Fruit fly (Drosophila melanogaster) whole organism, embryonic: ENCODE data around the gene CG44000.

Experiments used
- Bgb ChIP-seq: fragments of 200-800 bp; sonication (Bioruptor generic); IDR thresholded peaks from 2 replicates; pipeline ENCODE4 v1.3.6; 2022; ENCODE audit warnings: missing biosample characterization, missing genetic modification characterization; ENCODE audit not compliant: partially characterized antibody
- CG11398 ChIP-seq: fragments of 200-800 bp; sonication (Bioruptor generic); optimal IDR thresholded peaks from 2 replicates; lab custom pipeline; 2016; ENCODE audit warnings: missing biosample characterization, missing genetic modification characterization
- CG11696 ChIP-seq: fragments of 200-800 bp; sonication (Bioruptor generic); IDR thresholded peaks from 2 replicates; pipeline ENCODE4 v1.3.6; 2022; ENCODE audit warnings: missing biosample characterization, missing genetic modification characterization
- CG1233 ChIP-seq: fragments of 200-800 bp; sonication (Bioruptor generic); optimal IDR thresholded peaks from 4 replicates; lab custom pipeline; 2018; ENCODE audit warnings: missing biosample characterization, mild to moderate bottlenecking, missing genetic modification characterization
- CG14014 ChIP-seq: fragments of 200-800 bp; sonication (Bioruptor generic); IDR thresholded peaks from 2 replicates; pipeline ENCODE4 v1.3.6; 2022; ENCODE audit warnings: missing biosample characterization, missing genetic modification characterization
- CG15073 ChIP-seq: fragments of 200-800 bp; sonication (Bioruptor generic); optimal IDR thresholded peaks from 2 replicates; lab custom pipeline; 2016; ENCODE audit warnings: missing biosample characterization, missing genetic modification characterization
- CG15514 ChIP-seq: fragments of 200-800 bp; sonication (Bioruptor generic); optimal IDR thresholded peaks from 3 replicates; lab custom pipeline; 2017; ENCODE audit warnings: missing biosample characterization, missing genetic modification characterization, mild to moderate bottlenecking, moderate library complexity, missing genetic modification reagents
- CG16815 ChIP-seq: fragments of 200-800 bp; sonication (Bioruptor generic); optimal IDR thresholded peaks from 3 replicates; lab custom pipeline; 2017; ENCODE audit warnings: missing biosample characterization, mild to moderate bottlenecking, missing genetic modification characterization
- CG1792 ChIP-seq: fragments of 200-800 bp; sonication (Bioruptor generic); optimal IDR thresholded peaks from 2 replicates; lab custom pipeline; 2016; ENCODE audit warnings: missing biosample characterization, missing genetic modification characterization
- CG2129 ChIP-seq: fragments of 200-800 bp; sonication (Bioruptor generic); IDR thresholded peaks from 2 replicates; pipeline ENCODE4 v1.3.6; 2022; ENCODE audit warnings: missing biosample characterization, missing genetic modification characterization; ENCODE audit not compliant: partially characterized antibody
- CG30403 ChIP-seq: fragments of 200-800 bp; sonication (Bioruptor generic); optimal IDR thresholded peaks from 3 replicates; lab custom pipeline; 2016; ENCODE audit warnings: missing biosample characterization, missing genetic modification characterization
- CG34422 ChIP-seq: fragments of 200-800 bp; sonication (Bioruptor generic); IDR thresholded peaks from 3 replicates; pipeline ENCODE4 v1.3.6; 2022; ENCODE audit warnings: missing biosample characterization, missing genetic modification characterization
- CG3838 ChIP-seq: fragments of 200-800 bp; sonication (Bioruptor generic); optimal IDR thresholded peaks from 3 replicates; lab custom pipeline; 2016; ENCODE audit warnings: missing biosample characterization, missing genetic modification characterization
- CG4282 ChIP-seq: fragments of 200-800 bp; sonication (Bioruptor generic); optimal IDR thresholded peaks from 2 replicates; lab custom pipeline; 2016; ENCODE audit warnings: missing biosample characterization, missing genetic modification characterization
- CG6175 ChIP-seq: fragments of 200-800 bp; sonication (Bioruptor generic); IDR thresholded peaks from 3 replicates; pipeline ENCODE4 v1.3.6; 2022; ENCODE audit warnings: missing biosample characterization, missing genetic modification characterization
- CG7963 ChIP-seq: fragments of 200-800 bp; sonication (Bioruptor generic); IDR thresholded peaks from 3 replicates; pipeline ENCODE4 v1.3.6; 2022; ENCODE audit warnings: missing biosample characterization, missing genetic modification characterization; ENCODE audit not compliant: partially characterized antibody
- CG8388 ChIP-seq: fragments of 200-800 bp; sonication (Bioruptor generic); optimal IDR thresholded peaks from 2 replicates; lab custom pipeline; 2019; ENCODE audit warnings: missing biosample characterization, mild to moderate bottlenecking, missing genetic modification characterization, moderate library complexity
- CG9215 ChIP-seq: fragments of 200-800 bp; sonication (Bioruptor generic); IDR thresholded peaks from 2 replicates; pipeline ENCODE4 v1.3.6; 2022; ENCODE audit warnings: missing biosample characterization, missing genetic modification characterization
- Dll ChIP-seq: fragments of 200-800 bp; sonication (Bioruptor generic); IDR thresholded peaks from 4 replicates; pipeline ENCODE4 v1.3.6; 2022; ENCODE audit warnings: missing biosample characterization, missing genetic modification characterization; ENCODE audit not compliant: partially characterized antibody
- Fer1 ChIP-seq: fragments of 200-800 bp; sonication (Bioruptor generic); optimal IDR thresholded peaks from 2 replicates; lab custom pipeline; 2017; ENCODE audit warnings: missing biosample characterization, mild to moderate bottlenecking, missing genetic modification characterization
- HLH3B ChIP-seq: fragments of 200-800 bp; sonication (Bioruptor generic); IDR thresholded peaks from 2 replicates; pipeline ENCODE4 v1.3.6; 2022; ENCODE audit warnings: missing biosample characterization, missing genetic modification characterization
- MESR4 ChIP-seq: fragments of 200-800 bp; sonication (Bioruptor generic); optimal IDR thresholded peaks from 2 replicates; lab custom pipeline; 2018; ENCODE audit warnings: missing biosample characterization, mild to moderate bottlenecking, missing genetic modification characterization, moderate library complexity
- Max ChIP-seq: fragments of 200-800 bp; sonication (Bioruptor generic); optimal IDR thresholded peaks from 2 replicates; lab custom pipeline; 2016; ENCODE audit warnings: missing biosample characterization, mild to moderate bottlenecking, missing genetic modification characterization
- Myb ChIP-seq: fragments of 200-800 bp; sonication (Bioruptor generic); optimal IDR thresholded peaks from 2 replicates; lab custom pipeline; 2016; ENCODE audit warnings: missing biosample characterization, missing genetic modification characterization
- NK7.1 ChIP-seq: fragments of 200-800 bp; sonication (Bioruptor generic); optimal IDR thresholded peaks from 3 replicates; lab custom pipeline; 2016; ENCODE audit warnings: missing biosample characterization, missing genetic modification characterization
- Neu2 ChIP-seq: fragments of 200-800 bp; sonication (Bioruptor generic); optimal IDR thresholded peaks from 3 replicates; lab custom pipeline; 2016; ENCODE audit warnings: missing biosample characterization, missing genetic modification characterization, borderline replicate concordance
- Spps ChIP-seq: fragments of 200-800 bp; sonication (Bioruptor generic); optimal IDR thresholded peaks from 2 replicates; lab custom pipeline; 2018; ENCODE audit warnings: missing biosample characterization, mild to moderate bottlenecking, missing genetic modification characterization
- Xbp1 ChIP-seq: fragments of 200-800 bp; sonication (Bioruptor generic); optimal IDR thresholded peaks from 3 replicates; lab custom pipeline; 2016; ENCODE audit warnings: missing biosample characterization, mild to moderate bottlenecking, missing genetic modification characterization
- ase ChIP-seq: fragments of 200-800 bp; sonication (Bioruptor generic); IDR thresholded peaks from 3 replicates; pipeline ENCODE4 v1.3.6; 2022; ENCODE audit warnings: missing biosample characterization, missing genetic modification characterization
- br ChIP-seq: fragments of >200 bp; optimal IDR thresholded peaks from 2 replicates; lab custom pipeline; 2017
- cad ChIP-seq: fragments of >200 bp; optimal IDR thresholded peaks from 2 replicates; lab custom pipeline; 2017; ENCODE audit warnings: missing biosample characterization, missing genetic modification characterization
- chinmo ChIP-seq: fragments of 200-800 bp; sonication (Bioruptor generic); IDR thresholded peaks from 4 replicates; pipeline ENCODE4 v1.3.6; 2022; ENCODE audit warnings: missing biosample characterization, missing genetic modification characterization; ENCODE audit not compliant: partially characterized antibody
- ewg ChIP-seq: fragments of 200-800 bp; sonication (Bioruptor generic); optimal IDR thresholded peaks from 3 replicates; lab custom pipeline; 2017; ENCODE audit warnings: mild to moderate bottlenecking, missing biosample characterization, missing genetic modification reagents, missing genetic modification characterization
- insv ChIP-seq, 2 experiments: fragments of 200-800 bp; sonication (Bioruptor generic); optimal IDR thresholded peaks; 3 replicates each; lab custom pipeline; 2016 to 2018; ENCODE audit warnings: missing biosample characterization in 2 of 2, missing genetic modification characterization in 2 of 2
- ken ChIP-seq: fragments of 200-800 bp; sonication (Bioruptor generic); IDR thresholded peaks from 3 replicates; pipeline ENCODE4 v1.3.6; 2022; ENCODE audit warnings: missing biosample characterization, missing genetic modification characterization
- luna ChIP-seq: fragments of 200-800 bp; sonication (Bioruptor generic); optimal IDR thresholded peaks from 2 replicates; lab custom pipeline; 2016; ENCODE audit warnings: missing biosample characterization, missing genetic modification characterization
- mirr ChIP-seq: fragments of 200-800 bp; sonication (Bioruptor generic); optimal IDR thresholded peaks from 3 replicates; lab custom pipeline; 2018; ENCODE audit warnings: missing biosample characterization, mild to moderate bottlenecking, missing genetic modification characterization
- oc ChIP-seq: fragments of 200-800 bp; sonication (Bioruptor generic); optimal IDR thresholded peaks from 2 replicates; lab custom pipeline; 2018; ENCODE audit warnings: missing biosample characterization, mild to moderate bottlenecking, missing genetic modification characterization, moderate library complexity
- pb ChIP-seq: fragments of 200-800 bp; sonication (Bioruptor generic); optimal IDR thresholded peaks from 3 replicates; lab custom pipeline; 2016; ENCODE audit warnings: missing biosample characterization, missing genetic modification characterization
- phol ChIP-seq: fragments of 200-800 bp; sonication (Bioruptor generic); optimal IDR thresholded peaks from 3 replicates; lab custom pipeline; 2018; ENCODE audit warnings: missing biosample characterization, mild to moderate bottlenecking, missing genetic modification characterization, moderate library complexity
- psq ChIP-seq: fragments of 200-800 bp; sonication (Bioruptor generic); optimal IDR thresholded peaks from 2 replicates; lab custom pipeline; 2017; ENCODE audit warnings: missing biosample characterization, missing genetic modification characterization
- ranshi ChIP-seq: fragments of 200-800 bp; sonication (Bioruptor generic); IDR thresholded peaks from 2 replicates; pipeline ENCODE4 v1.3.6; 2022; ENCODE audit warnings: missing biosample characterization, missing genetic modification characterization
- run ChIP-seq: fragments of 200-800 bp; sonication (Bioruptor generic); optimal IDR thresholded peaks from 3 replicates; lab custom pipeline; 2018; ENCODE audit warnings: missing biosample characterization, mild to moderate bottlenecking, missing genetic modification characterization
- salm ChIP-seq: fragments of 200-800 bp; sonication (Bioruptor generic); optimal IDR thresholded peaks from 2 replicates; lab custom pipeline; 2018; ENCODE audit warnings: missing biosample characterization, mild to moderate bottlenecking, missing genetic modification characterization
- scrt ChIP-seq: fragments of 200-800 bp; sonication (Bioruptor generic); optimal IDR thresholded peaks from 2 replicates; lab custom pipeline; 2018; ENCODE audit warnings: missing biosample characterization, mild to moderate bottlenecking, missing genetic modification characterization, moderate library complexity
- sr ChIP-seq: fragments of 200-800 bp; sonication (Bioruptor generic); IDR thresholded peaks from 3 replicates; pipeline ENCODE4 v1.3.6; 2022; ENCODE audit warnings: missing biosample characterization, missing genetic modification characterization
- sug ChIP-seq: fragments of 200-800 bp; optimal IDR thresholded peaks from 2 replicates; lab custom pipeline; 2019; ENCODE audit warnings: missing biosample characterization, mild to moderate bottlenecking, missing genetic modification characterization, moderate library complexity
- tio ChIP-seq: fragments of 200-800 bp; sonication (Bioruptor generic); optimal IDR thresholded peaks from 2 replicates; lab custom pipeline; 2017; ENCODE audit warnings: missing biosample characterization, missing genetic modification characterization, inconsistent platforms
- vnd ChIP-seq: fragments of 200-800 bp; sonication (Bioruptor generic); IDR thresholded peaks from 3 replicates; pipeline ENCODE4 v1.3.6; 2022; ENCODE audit warnings: missing biosample characterization, missing genetic modification characterization; ENCODE audit not compliant: partially characterized antibody
- wek ChIP-seq: fragments of 200-800 bp; sonication (Bioruptor generic); optimal IDR thresholded peaks from 3 replicates; lab custom pipeline; 2018; ENCODE audit warnings: missing biosample characterization, mild to moderate bottlenecking, missing genetic modification characterization, moderate library complexity
- yki ChIP-seq: fragments of >200 bp; optimal IDR thresholded peaks from 3 replicates; lab custom pipeline; 2018

The CG44000 gene

dm6 chr2L:5010784-5011260 lies 32.2 kb upstream of the CG44000 start, which contains the start of the genes CG31917, Tfb5 and SelT (continued):
- TF ChIP-seq CG7963 (GFP tag; lab: Robert Waterston, UW) (no peak), CG9215 (GFP tag; lab: Robert Waterston, UW) (peak; percentile 18; the same call in 1 of the 2 replicates), CG8388 (GFP tag; lab: Kevin White, UChicago) (peak; percentile 35), psq (GFP tag; lab: Kevin White, UChicago) (no peak), Spps (tag; lab: Kevin White, UChicago) (peak; percentile 3), CG3838 (GFP tag; lab: Kevin White, UChicago) (peak; percentile 38), pb (no peak), insv (GFP tag; optimal IDR thresholded peaks at IDR 0.05; lab: Kevin White, UChicago) (peak in 1 of 2 experiments; percentile 44), Myb (GFP tag; lab: Kevin White, UChicago) (peak; percentile 14), Fer1 (GFP tag; lab: Kevin White, UChicago) (no peak), CG1792 (peak; percentile 37), CG15073 (GFP tag; lab: Kevin White, UChicago) (no peak), CG11696 (no peak), CG2129 (GFP tag; lab: Robert Waterston, UW) (peak; percentile 60), MESR4 (GFP tag; lab: Kevin White, UChicago) (peak; percentile 65), run (no peak), Neu2 (GFP tag; lab: Kevin White, UChicago) (no peak), sug (tag; lab: Kevin White, UChicago) (no peak), scrt (GFP tag; lab: Kevin White, UChicago) (no peak), CG4282 (GFP tag; lab: Kevin White, UChicago) (no peak), CG30403 (GFP tag; lab: Kevin White, UChicago) (peak; percentile 77), ken (no peak), Max (GFP tag; lab: Kevin White, UChicago) (peak; percentile 59), Dll (GFP tag; lab: Robert Waterston, UW) (peak; percentile 89), vnd (GFP tag; lab: Robert Waterston, UW) (peak; percentile 69), HLH3B (GFP tag; lab: Robert Waterston, UW) (peak; percentile 45; the same call in 1 of the 2 replicates), Xbp1 (peak; percentile 65), ewg (GFP tag; lab: Kevin White, UChicago) (peak; percentile 36), CG1233 (GFP tag; lab: Kevin White, UChicago) (peak; percentile 46), Bgb (GFP tag; lab: Robert Waterston, UW) (peak; percentile 75), luna (GFP tag; lab: Kevin White, UChicago) (no peak), ase (GFP tag; lab: Robert Waterston, UW) (no peak), salm (tag; lab: Kevin White, UChicago) (peak; percentile 10), sr (GFP tag; lab: Robert Waterston, UW) (no peak), oc (no peak), chinmo (no peak), CG15514 (GFP tag; lab: Kevin White, UChicago) (peak; percentile 60), ranshi (GFP tag; lab: Robert Waterston, UW) (no peak), CG14014 (GFP tag; lab: Robert Waterston, UW) (no peak), CG16815 (no peak), CG6175 (GFP tag; lab: Robert Waterston, UW) (no peak), br (lab: Kevin White, UChicago) (no peak), phol (tag; lab: Kevin White, UChicago) (peak; percentile 70), CG34422 (peak; percentile 39; the same call in 2 of the 3 replicates), cad (GFP tag; lab: Kevin White, UChicago) (no peak), tio (GFP tag; lab: Kevin White, UChicago) (no peak), wek (GFP tag; lab: Kevin White, UChicago) (no peak), mirr (no peak), CG11398 (GFP tag; lab: Kevin White, UChicago) (no peak), yki (lab: Kevin White, UChicago) (peak; percentile 52), NK7.1 (GFP tag; lab: Kevin White, UChicago) (no peak)
